Worm (Caenorhabditis elegans) whole organism, L1 larva: ENCODE results near the gene Y51H4A.1.
A peak's percentile ranks its signal among the peaks of the same experiment; 100 is the strongest.

ENCODE experiments used
- C04F5.9 ChIP-seq: sonication (generic microtip); optimal IDR thresholded peaks from 2 replicates; lab custom pipeline; 2016; ENCODE audit warnings: missing genetic modification characterization, missing compliant biosample characterization
- C16A3.4 ChIP-seq: fragments of 150-350 bp; optimal IDR thresholded peaks from 2 replicates; lab custom pipeline; 2014; ENCODE audit warnings: missing biosample characterization, missing genetic modification characterization
- F16B12.6 ChIP-seq: fragments of 150-350 bp; optimal IDR thresholded peaks from 2 replicates; lab custom pipeline; 2014; ENCODE audit warnings: missing biosample characterization, missing genetic modification characterization
- Y116A8C.19 ChIP-seq: sonication (generic microtip); optimal IDR thresholded peaks from 2 replicates; lab custom pipeline; 2016; ENCODE audit warnings: missing compliant biosample characterization, missing genetic modification characterization, borderline replicate concordance
- aha-1 ChIP-seq: fragments of 150-350 bp; optimal IDR thresholded peaks from 2 replicates; lab custom pipeline; 2014; ENCODE audit warnings: missing biosample characterization, missing genetic modification characterization
- alr-1 ChIP-seq: fragments of 200-800 bp; sonication (Bioruptor generic); optimal IDR thresholded peaks from 2 replicates; lab custom pipeline; 2018; ENCODE audit warnings: borderline replicate concordance, mild to moderate bottlenecking, missing genetic modification characterization, missing compliant biosample characterization
- blmp-1 ChIP-seq: fragments of 150-350 bp; optimal IDR thresholded peaks from 2 replicates; lab custom pipeline; 2014; ENCODE audit warnings: missing biosample characterization, missing genetic modification characterization
- ceh-63 ChIP-seq: fragments of 200-800 bp; sonication (Bioruptor generic); optimal IDR thresholded peaks from 2 replicates; lab custom pipeline; 2018; ENCODE audit warnings: mild to moderate bottlenecking, missing genetic modification characterization, missing compliant biosample characterization
- ceh-8 ChIP-seq: fragments of 200-800 bp; sonication (Bioruptor generic); optimal IDR thresholded peaks from 2 replicates; lab custom pipeline; 2018; ENCODE audit warnings: mild to moderate bottlenecking, missing genetic modification characterization, moderate library complexity, missing compliant biosample characterization
- ceh-82 ChIP-seq, 3 experiments: fragments of 150-350 bp in 1 of 3; sonication (generic microtip) in 2 of 3; optimal IDR thresholded peaks; 2 replicates each; lab custom pipeline; 2014 to 2017; ENCODE audit warnings: missing biosample characterization in 3 of 3, missing genetic modification characterization in 3 of 3
- ceh-90 ChIP-seq: sonication (generic microtip); optimal IDR thresholded peaks from 2 replicates; lab custom pipeline; 2016; ENCODE audit warnings: missing genetic modification characterization, missing compliant biosample characterization
- dpl-1 ChIP-seq, 3 experiments: fragments of 150-350 bp in 2 of 3; sonication (generic microtip) in 1 of 3; optimal IDR thresholded peaks; 2 replicates each; lab custom pipeline; 2014 to 2017; ENCODE audit warnings: missing biosample characterization in 3 of 3, missing genetic modification characterization in 3 of 3, missing genetic modification reagents in 3 of 3
- dsc-1 ChIP-seq: sonication (generic microtip); optimal IDR thresholded peaks from 2 replicates; lab custom pipeline; 2016; ENCODE audit warnings: mild to moderate bottlenecking, missing genetic modification characterization, missing compliant biosample characterization
- efl-1 ChIP-seq, 4 experiments: fragments of 150-350 bp; optimal IDR thresholded peaks in 3 of 4; peaks in 1 of 4; 1 replicate in 1 of 4; 2 replicates in 3 of 4; lab custom pipeline; 2014; ENCODE audit warnings: missing biosample characterization in 2 of 4, missing genetic modification characterization in 2 of 4, missing genetic modification reagents in 2 of 4
- efl-3 ChIP-seq: fragments of 200-800 bp; sonication (Bioruptor generic); optimal IDR thresholded peaks from 2 replicates; lab custom pipeline; 2018; ENCODE audit warnings: mild to moderate bottlenecking, missing genetic modification characterization, missing compliant biosample characterization
- elt-2 ChIP-seq: sonication (generic microtip); optimal IDR thresholded peaks from 2 replicates; lab custom pipeline; 2016; ENCODE audit warnings: missing genetic modification characterization, mild to moderate bottlenecking, inconsistent platforms, missing compliant biosample characterization, missing genetic modification reagents
- fkh-10 ChIP-seq: sonication (generic microtip); optimal IDR thresholded peaks from 2 replicates; lab custom pipeline; 2017; ENCODE audit warnings: missing biosample characterization, missing genetic modification reagents, missing genetic modification characterization
- fkh-8 ChIP-seq: sonication (generic microtip); optimal IDR thresholded peaks from 2 replicates; lab custom pipeline; 2016; ENCODE audit warnings: mild to moderate bottlenecking, missing genetic modification characterization, missing compliant biosample characterization
- fos-1 ChIP-seq: fragments of 150-350 bp; optimal IDR thresholded peaks from 2 replicates; lab custom pipeline; 2014; ENCODE audit warnings: missing biosample characterization, missing genetic modification characterization
- hlh-17 ChIP-seq: fragments of 200-800 bp; sonication (Bioruptor generic); optimal IDR thresholded peaks from 2 replicates; lab custom pipeline; 2018; ENCODE audit warnings: missing genetic modification characterization, mild to moderate bottlenecking, missing compliant biosample characterization, moderate library complexity, borderline replicate concordance
- hlh-4 ChIP-seq: sonication (generic microtip); optimal IDR thresholded peaks from 2 replicates; lab custom pipeline; 2016; ENCODE audit warnings: mild to moderate bottlenecking, missing genetic modification characterization, missing compliant biosample characterization
- isw-1 ChIP-seq: fragments of 200-800 bp; sonication (Bioruptor generic); IDR thresholded peaks from 2 replicates; pipeline ENCODE4 v1.3.6; 2022; ENCODE audit warnings: missing genetic modification characterization, missing compliant biosample characterization
- jun-1 ChIP-seq: fragments of 150-350 bp; optimal IDR thresholded peaks from 2 replicates; lab custom pipeline; 2014; ENCODE audit warnings: missing biosample characterization, missing genetic modification reagents, missing genetic modification characterization
- lin-13 ChIP-seq: fragments of 150-350 bp; optimal IDR thresholded peaks from 2 replicates; lab custom pipeline; 2014; ENCODE audit warnings: missing biosample characterization, missing genetic modification reagents, missing genetic modification characterization
- lin-14 ChIP-seq: fragments of 200-800 bp; sonication (Bioruptor generic); optimal IDR thresholded peaks from 2 replicates; lab custom pipeline; 2018; ENCODE audit warnings: mild to moderate bottlenecking, missing genetic modification characterization, moderate library complexity, missing compliant biosample characterization
- lin-15B ChIP-seq: fragments of 150-350 bp; sonication (generic microtip); optimal IDR thresholded peaks from 3 replicates; lab custom pipeline; 2014; ENCODE audit warnings: missing biosample characterization, missing genetic modification characterization
- lin-39 ChIP-seq: fragments of 150-350 bp; optimal IDR thresholded peaks from 2 replicates; lab custom pipeline; 2014; ENCODE audit warnings: missing biosample characterization, missing genetic modification reagents, missing genetic modification characterization
- lsy-2 ChIP-seq, 2 experiments: fragments of 150-350 bp; optimal IDR thresholded peaks; 2 replicates each; lab custom pipeline; 2014; ENCODE audit warnings: missing biosample characterization in 2 of 2, missing genetic modification characterization in 2 of 2
- mab-9 ChIP-seq: fragments of 200-800 bp; sonication (Bioruptor generic); IDR thresholded peaks from 2 replicates; pipeline ENCODE4 v1.3.6; 2022; ENCODE audit warnings: missing genetic modification reagents, missing genetic modification characterization, missing compliant biosample characterization
- mdl-1 ChIP-seq, 2 experiments: fragments of 150-350 bp; optimal IDR thresholded peaks; 2 replicates each; lab custom pipeline; 2014 to 2017; ENCODE audit warnings: missing biosample characterization in 2 of 2, missing genetic modification characterization in 2 of 2, inconsistent platforms in 1 of 2
- mef-2 ChIP-seq: fragments of 150-350 bp; optimal IDR thresholded peaks from 2 replicates; lab custom pipeline; 2014; ENCODE audit warnings: missing biosample characterization, missing genetic modification characterization
- mep-1 ChIP-seq: fragments of 150-350 bp; optimal IDR thresholded peaks from 2 replicates; lab custom pipeline; 2014; ENCODE audit warnings: missing biosample characterization, missing genetic modification characterization
- nhr-12 ChIP-seq: sonication (generic microtip); optimal IDR thresholded peaks from 2 replicates; lab custom pipeline; 2017; ENCODE audit warnings: missing biosample characterization, missing genetic modification characterization
- nhr-19 ChIP-seq: fragments of 200-800 bp; sonication (Bioruptor generic); conservative IDR thresholded peaks from 2 replicates; pipeline ENCODE4 v1.3.6; 2022; ENCODE audit warnings: missing genetic modification characterization, missing compliant biosample characterization
- nhr-237 ChIP-seq: fragments of 150-350 bp; optimal IDR thresholded peaks from 2 replicates; lab custom pipeline; 2014; ENCODE audit warnings: missing biosample characterization, missing genetic modification characterization
- nhr-47 ChIP-seq: sonication (generic microtip); optimal IDR thresholded peaks from 2 replicates; lab custom pipeline; 2016; ENCODE audit warnings: mild to moderate bottlenecking, missing genetic modification characterization, moderate library complexity, missing compliant biosample characterization
- nhr-71 ChIP-seq: sonication (generic microtip); optimal IDR thresholded peaks from 2 replicates; lab custom pipeline; 2016; ENCODE audit warnings: mild to moderate bottlenecking, missing genetic modification characterization, moderate library complexity, missing compliant biosample characterization
- nhr-77 ChIP-seq: fragments of 150-350 bp; optimal IDR thresholded peaks from 2 replicates; lab custom pipeline; 2014; ENCODE audit warnings: missing biosample characterization, missing genetic modification characterization
- nhr-84 ChIP-seq: sonication (generic microtip); optimal IDR thresholded peaks from 2 replicates; lab custom pipeline; 2017; ENCODE audit warnings: missing biosample characterization, missing genetic modification characterization
- nhr-85 ChIP-seq: sonication (generic microtip); peaks from one replicate; lab custom pipeline; 2016; ENCODE audit warnings: missing genetic modification characterization, inconsistent platforms, missing compliant biosample characterization
- skn-1 ChIP-seq: fragments of 150-350 bp; optimal IDR thresholded peaks from 2 replicates; lab custom pipeline; 2014; ENCODE audit warnings: missing biosample characterization, missing genetic modification characterization
- sptf-1 ChIP-seq: fragments of 150-350 bp; optimal IDR thresholded peaks from 2 replicates; lab custom pipeline; 2014; ENCODE audit warnings: missing biosample characterization, missing genetic modification characterization
- sup-37 ChIP-seq: fragments of 200-800 bp; sonication (Bioruptor generic); optimal IDR thresholded peaks from 2 replicates; lab custom pipeline; 2018; ENCODE audit warnings: mild to moderate bottlenecking, missing genetic modification characterization, missing compliant biosample characterization
- tbx-2 ChIP-seq: sonication (generic microtip); optimal IDR thresholded peaks from 2 replicates; lab custom pipeline; 2016; ENCODE audit warnings: missing genetic modification characterization, missing compliant biosample characterization
- tlp-1 ChIP-seq: fragments of 150-350 bp; optimal IDR thresholded peaks from 2 replicates; lab custom pipeline; 2014; ENCODE audit warnings: missing biosample characterization, missing genetic modification characterization
- unc-86 ChIP-seq: sonication (generic microtip); optimal IDR thresholded peaks from 2 replicates; lab custom pipeline; 2016; ENCODE audit warnings: missing genetic modification characterization, missing compliant biosample characterization
- vab-15 ChIP-seq: sonication (generic microtip); optimal IDR thresholded peaks from 2 replicates; lab custom pipeline; 2017; ENCODE audit warnings: missing genotype, mild to moderate bottlenecking, missing genetic modification characterization, missing compliant biosample characterization
- xbp-1 ChIP-seq: sonication (generic microtip); optimal IDR thresholded peaks from 2 replicates; lab custom pipeline; 2016; ENCODE audit warnings: missing genetic modification characterization, missing compliant biosample characterization

Y51H4A.1 gene

ce11 chrIV:16494007-16494406, 16.9 kb upstream of the Y51H4A.1 start:
- peak; percentile 65 for TF ChIP-seq lin-14
- TF ChIP-seq ceh-90 (tag; lab: Kevin White, UChicago), result no peak
- no peak for TF ChIP-seq efl-3 (GFP tag; lab: Kevin White, UChicago)
- no peak for TF ChIP-seq lin-39 (tag; lab: Kevin White, UChicago)
- no peak for TF ChIP-seq skn-1
- TF ChIP-seq lin-13 (GFP tag; lab: Kevin White, UChicago), result no peak
- TF ChIP-seq ceh-63, result no peak
- no peak for TF ChIP-seq nhr-12 (tag; lab: Kevin White, UChicago)
- no peak for TF ChIP-seq ceh-8 (GFP tag; lab: Kevin White, UChicago)
- peak; percentile 42 for TF ChIP-seq fkh-10 (GFP tag; lab: Kevin White, UChicago)
- TF ChIP-seq efl-1 (optimal IDR thresholded peaks at IDR 0.05; lab: Kevin White, UChicago), result no peak
- TF ChIP-seq efl-1 (GFP tag; optimal IDR thresholded peaks at IDR 0.05 in 1 of 2; lab: Kevin White, UChicago), result peak in 1 of 2 experiments; percentile 30
- peak; percentile 5 for TF ChIP-seq dsc-1 (tag; lab: Kevin White, UChicago)
- TF ChIP-seq dpl-1 (GFP tag; optimal IDR thresholded peaks at IDR 0.05; lab: Kevin White, UChicago), result no peak
- no peak for TF ChIP-seq F16B12.6
- TF ChIP-seq nhr-237 (tag; lab: Kevin White, UChicago), result no peak
- no peak for TF ChIP-seq nhr-19
- TF ChIP-seq elt-2 (tag; lab: Kevin White, UChicago), result no peak
- no peak for TF ChIP-seq Y116A8C.19
- no peak for TF ChIP-seq C16A3.4
- no peak for TF ChIP-seq nhr-84 (tag; lab: Kevin White, UChicago)
- no peak for TF ChIP-seq mep-1 (tag; lab: Kevin White, UChicago)
- TF ChIP-seq sptf-1 (tag; lab: Kevin White, UChicago), result no peak
- no peak for TF ChIP-seq lin-15B
- TF ChIP-seq vab-15 (tag; lab: Kevin White, UChicago), result no peak
- TF ChIP-seq alr-1 (tag; lab: Kevin White, UChicago), result no peak
- no peak for TF ChIP-seq xbp-1 (tag; lab: Kevin White, UChicago)
- TF ChIP-seq sup-37 (GFP tag; lab: Kevin White, UChicago), result no peak
- peak; percentile 41 for TF ChIP-seq nhr-85 (tag; lab: Kevin White, UChicago)
- TF ChIP-seq aha-1, result no peak
- TF ChIP-seq isw-1 (GFP tag; lab: Robert Waterston, UW), result no peak
- TF ChIP-seq hlh-17 (GFP tag; lab: Kevin White, UChicago), result no peak

ce11 chrIV:16492937-16493336, 15.8 kb upstream of the Y51H4A.1 start:
- no peak for TF ChIP-seq sup-37 (GFP tag; lab: Kevin White, UChicago)
- no peak for TF ChIP-seq xbp-1 (tag; lab: Kevin White, UChicago)
- no peak for TF ChIP-seq efl-1 (optimal IDR thresholded peaks at IDR 0.05; lab: Kevin White, UChicago)
- TF ChIP-seq efl-1 (GFP tag; optimal IDR thresholded peaks at IDR 0.05 in 1 of 2; lab: Kevin White, UChicago), result no peak
- TF ChIP-seq C16A3.4, result no peak
- no peak for TF ChIP-seq dsc-1 (tag; lab: Kevin White, UChicago)
- no peak for TF ChIP-seq ceh-90 (tag; lab: Kevin White, UChicago)
- no peak for TF ChIP-seq mdl-1 (tag; optimal IDR thresholded peaks at IDR 0.05; lab: Kevin White, UChicago)
- no peak for TF ChIP-seq ceh-82 (tag; optimal IDR thresholded peaks at IDR 0.05; lab: Kevin White, UChicago)
- TF ChIP-seq hlh-4 (tag; lab: Kevin White, UChicago), result no peak
- TF ChIP-seq sptf-1 (tag; lab: Kevin White, UChicago), result no peak
- TF ChIP-seq blmp-1, result no peak
- TF ChIP-seq nhr-71 (tag; lab: Kevin White, UChicago), result no peak
- no peak for TF ChIP-seq nhr-12 (tag; lab: Kevin White, UChicago)
- no peak for TF ChIP-seq nhr-47 (tag; lab: Kevin White, UChicago)
- TF ChIP-seq, all 84 proteins: peak for 0

ce11 chrIV:16492327-16492726, 15.2 kb upstream of the Y51H4A.1 start:
- TF ChIP-seq efl-1 (optimal IDR thresholded peaks at IDR 0.05; lab: Kevin White, UChicago), result peak; percentile 70 to 87
- TF ChIP-seq efl-1 (GFP tag; optimal IDR thresholded peaks at IDR 0.05 in 1 of 2; lab: Kevin White, UChicago), result peak in 1 of 2 experiments; percentile 32
- peak; percentile 74 to 86 for TF ChIP-seq lsy-2 (tag; optimal IDR thresholded peaks at IDR 0.05; lab: Kevin White, UChicago)
- peak; percentile 74 for TF ChIP-seq nhr-19
- TF ChIP-seq ceh-82 (tag; optimal IDR thresholded peaks at IDR 0.05; lab: Kevin White, UChicago), result peak; percentile 71 to 94 (median 85)
- TF ChIP-seq fkh-8, result peak; percentile 89
- peak; percentile 86 for TF ChIP-seq unc-86 (tag; lab: Kevin White, UChicago)
- TF ChIP-seq nhr-77 (tag; lab: Kevin White, UChicago), result peak; percentile 69
- TF ChIP-seq dsc-1 (tag; lab: Kevin White, UChicago), result peak; percentile 59
- peak; percentile 58 for TF ChIP-seq C16A3.4
- peak; percentile 10 for TF ChIP-seq C04F5.9 (tag; lab: Kevin White, UChicago)
- TF ChIP-seq mef-2 (tag; lab: Kevin White, UChicago), result peak; percentile 60
- TF ChIP-seq fos-1, result peak; percentile 90
- TF ChIP-seq hlh-17 (GFP tag; lab: Kevin White, UChicago), result no peak
- peak; percentile 88 for TF ChIP-seq jun-1 (tag; lab: Kevin White, UChicago)
- peak; percentile 84 for TF ChIP-seq tbx-2
- peak; percentile 60; the same call in 1 of the 2 replicates for TF ChIP-seq mab-9 (GFP tag; lab: Robert Waterston, UW)
- no peak for TF ChIP-seq tlp-1 (tag; lab: Kevin White, UChicago)
- TF ChIP-seq efl-3 (GFP tag; lab: Kevin White, UChicago), result no peak
